Fruit fly (Drosophila melanogaster): ENCODE data around the gene alphaTub67C.

DNA sequence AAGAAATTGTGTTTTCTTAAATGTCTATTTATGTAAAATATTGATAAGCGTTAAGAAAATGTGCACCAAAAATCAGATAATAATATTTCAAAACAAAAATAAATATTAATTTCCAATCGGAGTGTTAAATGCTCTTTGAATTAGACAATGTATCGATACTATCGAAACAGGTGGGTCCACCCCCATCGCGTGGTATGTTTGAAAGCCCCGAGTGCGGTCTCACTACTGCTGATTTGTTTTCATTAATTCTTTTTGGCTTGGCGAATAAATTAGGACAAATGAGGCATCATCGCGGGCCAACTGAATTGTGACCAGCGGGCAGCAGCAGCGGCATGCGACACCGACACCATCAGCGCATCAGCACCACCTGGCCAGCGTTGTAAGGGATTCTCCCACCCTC lies 45.6 kb downstream of the alphaTub67C start, which contains the start of gene Naa60:
- TF ChIP-seq Hr4 (GFP tag; optimal IDR thresholded peaks at IDR 0.05) (no peak), achi (GFP tag; optimal IDR thresholded peaks at IDR 0.05) (no peak), CG4318 (GFP tag; optimal IDR thresholded peaks at IDR 0.05) (no peak)

Measured in whole organism, prepupa.